Fruit fly (Drosophila melanogaster): Measurements from ENCODE around the gene osy.

The osy gene

DNA sequence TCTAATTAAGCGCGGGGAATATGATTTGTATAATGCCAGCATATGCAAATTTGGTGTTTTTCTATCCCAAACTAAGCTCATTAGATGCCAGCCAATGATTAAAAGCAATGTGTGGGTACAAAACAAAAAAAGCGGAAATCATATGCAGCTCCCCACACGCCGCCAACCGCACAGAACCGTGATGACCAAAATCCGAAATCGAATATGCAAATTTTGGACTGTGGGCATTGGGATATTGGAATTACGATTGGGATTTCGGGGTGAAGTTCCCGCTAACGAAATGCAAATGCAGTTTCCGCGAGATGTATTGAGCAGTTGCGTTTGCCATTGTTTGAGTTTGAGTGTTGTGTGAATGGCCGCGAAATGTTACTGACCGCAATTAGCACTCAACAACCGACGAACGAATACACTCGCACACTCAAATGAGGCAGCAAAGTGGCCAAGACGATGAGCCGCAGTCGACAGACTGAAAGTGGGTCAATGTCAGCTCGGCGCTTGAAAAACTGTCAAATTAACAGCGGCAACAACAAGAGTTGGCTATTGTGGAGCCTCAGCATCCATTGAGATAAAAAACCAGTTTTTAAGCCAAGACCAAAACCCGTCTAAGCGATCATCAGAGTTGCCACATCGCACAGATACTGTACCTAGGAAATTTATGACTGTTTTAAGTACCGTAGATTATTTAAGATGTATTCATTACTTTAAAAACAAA lies 13.9 kb downstream of the osy start:
- TF ChIP-seq jim (GFP tag; optimal IDR thresholded peaks at IDR 0.05): no peak
- peak; percentile 6 for TF ChIP-seq Myc (optimal IDR thresholded peaks at IDR 0.05)

DNA sequence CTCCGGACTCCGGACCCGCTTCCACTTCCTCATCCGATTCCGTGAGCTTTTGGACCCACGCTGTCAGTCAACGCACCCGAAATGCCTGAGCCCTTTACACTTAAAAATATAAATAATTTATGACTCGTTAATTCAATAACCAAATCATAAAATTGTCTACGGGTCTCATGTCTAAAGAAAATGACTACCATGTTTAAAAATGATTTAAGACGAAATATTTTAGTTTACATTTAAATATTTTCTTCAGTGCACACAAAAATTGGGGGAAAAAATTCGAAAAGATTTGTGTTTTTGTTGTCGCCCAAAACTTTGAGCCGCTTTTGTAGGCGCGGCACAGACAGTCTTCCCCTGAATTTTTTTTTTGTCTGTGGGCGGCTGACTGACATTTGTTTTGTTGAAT lies 15.2 kb downstream of the osy start:
- TF ChIP-seq Hnf4 (GFP tag; optimal IDR thresholded peaks at IDR 0.05) (no peak), CrebA (GFP tag; optimal IDR thresholded peaks at IDR 0.05; ENCODE audit: borderline replicate concordance) (no peak), pan (optimal IDR thresholded peaks at IDR 0.05) (no peak), dsf (GFP tag; optimal IDR thresholded peaks at IDR 0.05; ENCODE audit: borderline replicate concordance) (no peak), Dif (GFP tag; optimal IDR thresholded peaks at IDR 0.05; ENCODE audit: partially characterized antibody) (no peak), Abd-B (GFP tag; optimal IDR thresholded peaks at IDR 0.05) (no peak), OdsH (GFP tag; optimal IDR thresholded peaks at IDR 0.05) (no peak), fru (GFP tag; optimal IDR thresholded peaks at IDR 0.05) (no peak), psq (GFP tag; optimal IDR thresholded peaks at IDR 0.05) (no peak), Hr78 (GFP tag; optimal IDR thresholded peaks at IDR 0.05) (no peak), Sp1 (GFP tag; optimal IDR thresholded peaks at IDR 0.05) (no peak), N (GFP tag; optimal IDR thresholded peaks at IDR 0.05) (no peak), dl (GFP tag; optimal IDR thresholded peaks at IDR 0.05; ENCODE audit: insufficient read depth in 1 of 2, partially characterized antibody in 2 of 2) (no peak), Jra (GFP tag; optimal IDR thresholded peaks at IDR 0.05) (no peak), Vsx2 (GFP tag; optimal IDR thresholded peaks at IDR 0.05; ENCODE audit: partially characterized antibody) (no peak), Hr83 (GFP tag; optimal IDR thresholded peaks at IDR 0.05; ENCODE audit: poor library complexity, severe bottlenecking) (no peak), sv (GFP tag; optimal IDR thresholded peaks at IDR 0.05) (peak; percentile 8), lola (GFP tag; optimal IDR thresholded peaks at IDR 0.05) (no peak), woc (GFP tag; optimal IDR thresholded peaks at IDR 0.05) (no peak), usp (GFP tag; optimal IDR thresholded peaks at IDR 0.05) (no peak), CG32264 (GFP tag; optimal IDR thresholded peaks at IDR 0.05) (no peak), HLH106 (tag; optimal IDR thresholded peaks at IDR 0.05) (peak; percentile 2), br (GFP tag; optimal IDR thresholded peaks at IDR 0.05) (peak; percentile 3), jim (GFP tag; optimal IDR thresholded peaks at IDR 0.05) (no peak), h (GFP tag; optimal IDR thresholded peaks at IDR 0.05) (no peak), CG9705 (GFP tag; optimal IDR thresholded peaks at IDR 0.05) (no peak), rgr (GFP tag; optimal IDR thresholded peaks at IDR 0.05) (no peak)

DNA sequence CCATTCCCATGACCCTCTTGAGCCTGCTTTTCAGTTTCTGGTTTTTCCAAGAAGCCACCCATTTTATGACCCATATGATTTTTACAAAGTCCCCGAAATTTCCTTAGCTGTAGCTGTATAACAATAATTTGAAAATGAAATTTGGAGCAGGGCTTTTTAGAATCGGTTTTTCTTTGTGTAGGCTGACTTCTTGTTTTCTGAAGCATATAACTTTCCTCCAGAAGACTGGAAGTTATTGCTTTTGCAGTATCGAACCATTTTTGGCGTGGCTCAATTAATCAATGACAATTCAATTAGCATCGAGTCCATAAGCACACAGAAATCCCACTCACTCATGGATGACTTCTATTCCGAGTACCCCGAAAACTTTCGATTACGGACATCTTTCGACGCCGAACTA lies 27.2 kb downstream of the osy start, which contains the start of gene Nil:
TSS of gene Nil (minus strand) at position 101 of the 400 bp plus-strand sequence.
- no peak for TF ChIP-seq dmrt93B (GFP tag; optimal IDR thresholded peaks at IDR 0.05)
- no peak for TF ChIP-seq N (GFP tag; optimal IDR thresholded peaks at IDR 0.05)
- no peak for TF ChIP-seq HLH106 (tag; optimal IDR thresholded peaks at IDR 0.05)
- no peak for TF ChIP-seq Abd-B (GFP tag; optimal IDR thresholded peaks at IDR 0.05)
- TF ChIP-seq psq (GFP tag; optimal IDR thresholded peaks at IDR 0.05): no peak
- TF ChIP-seq Dif (GFP tag; optimal IDR thresholded peaks at IDR 0.05; ENCODE audit: partially characterized antibody): no peak
- no peak for TF ChIP-seq tai (GFP tag; optimal IDR thresholded peaks at IDR 0.05)
- no peak for TF ChIP-seq Hr83 (GFP tag; optimal IDR thresholded peaks at IDR 0.05; ENCODE audit: poor library complexity, severe bottlenecking)
- TF ChIP-seq pan (optimal IDR thresholded peaks at IDR 0.05): no peak
- TF ChIP-seq Myc (optimal IDR thresholded peaks at IDR 0.05): no peak
- TF ChIP-seq OdsH (GFP tag; optimal IDR thresholded peaks at IDR 0.05): no peak
- no peak for TF ChIP-seq ey (GFP tag; optimal IDR thresholded peaks at IDR 0.05)
- TF ChIP-seq br (GFP tag; optimal IDR thresholded peaks at IDR 0.05): no peak
- TF ChIP-seq sage (GFP tag; optimal IDR thresholded peaks at IDR 0.05): no peak
- no peak for TF ChIP-seq jim (GFP tag; optimal IDR thresholded peaks at IDR 0.05)
- no peak for TF ChIP-seq brk (GFP tag; optimal IDR thresholded peaks at IDR 0.05)
- TF ChIP-seq fru (GFP tag; optimal IDR thresholded peaks at IDR 0.05): no peak
- no peak for TF ChIP-seq Sp1 (GFP tag; optimal IDR thresholded peaks at IDR 0.05)

DNA sequence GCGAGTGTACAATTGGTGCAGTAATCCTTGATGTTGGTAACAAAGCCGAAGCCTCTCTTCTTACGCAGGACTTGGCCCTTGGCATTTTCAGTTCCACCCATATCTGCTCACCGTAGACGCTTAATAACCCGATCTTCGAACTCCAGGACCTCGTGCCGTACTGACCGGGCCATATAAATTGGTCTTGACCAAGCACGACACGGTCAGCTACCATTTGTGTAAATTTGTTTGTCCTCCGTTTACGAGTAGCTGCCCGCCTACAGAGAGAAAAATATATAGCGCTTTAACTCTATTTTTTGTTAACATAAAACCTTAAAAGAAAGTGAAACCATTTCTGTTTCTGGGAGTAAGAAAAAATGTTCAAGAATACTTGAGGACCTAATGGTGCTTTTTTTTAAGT lies 85.4 kb downstream of the osy start, which contains the start of gene ppk15:
TSS of gene ppk15 (minus strand) at position 101 of the 400 bp plus-strand sequence.
- TF ChIP-seq rgr (GFP tag; optimal IDR thresholded peaks at IDR 0.05) (no peak), Dfd (GFP tag; optimal IDR thresholded peaks at IDR 0.05) (no peak), jim (GFP tag; optimal IDR thresholded peaks at IDR 0.05) (no peak), HLH106 (tag; optimal IDR thresholded peaks at IDR 0.05) (no peak)

All from whole organism, wandering third instar larva.